Fruit fly (Drosophila melanogaster): Measurements from ENCODE around the gene Rcd-1.

The Rcd-1 gene

DNA sequence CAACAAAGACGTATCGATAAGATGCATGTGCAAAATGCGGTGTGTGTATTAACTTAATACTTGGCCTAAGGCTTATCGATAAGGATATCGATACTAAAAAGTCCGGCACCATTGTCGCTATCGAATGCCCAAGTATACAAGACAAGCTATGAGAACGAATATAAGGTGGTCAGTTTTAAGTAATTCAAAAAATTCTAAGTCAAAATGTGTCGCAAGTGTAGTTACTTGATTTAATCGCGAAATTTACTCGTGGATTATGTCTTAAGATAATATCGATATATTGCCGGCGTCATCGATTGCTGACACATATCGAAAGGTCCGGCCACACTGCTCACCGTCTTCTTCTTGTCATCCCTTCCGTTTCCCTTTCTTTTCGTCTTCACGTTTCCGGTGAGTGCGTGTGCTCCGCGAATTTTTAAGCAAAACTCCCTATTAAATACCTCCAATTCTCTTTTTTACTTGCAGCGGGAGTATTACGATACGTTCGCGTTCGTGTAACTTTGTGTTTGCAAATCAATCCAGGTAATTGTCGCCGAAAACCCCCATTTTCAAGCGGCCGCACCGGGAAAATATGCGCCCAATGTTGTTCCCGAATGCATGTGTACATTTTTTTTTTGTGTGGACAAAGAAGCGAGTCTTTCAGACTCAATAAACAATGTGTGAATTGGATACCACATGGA lies 40.7 kb upstream of the Rcd-1 start, which contains the start of gene RpS10b (continued):
- peak; percentile 94 for TF ChIP-seq CrebB (tag; optimal IDR thresholded peaks at IDR 0.05)
- peak; percentile 47 for TF ChIP-seq luna (GFP tag; optimal IDR thresholded peaks at IDR 0.05)
- peak; percentile 57; the same call in 1 of the 3 replicates for TF ChIP-seq CG7357 (GFP tag; IDR thresholded peaks at IDR 0.05)
- TF ChIP-seq bab2 (GFP tag; optimal IDR thresholded peaks at IDR 0.05), result peak; percentile 68
- TF ChIP-seq Eip74EF (GFP tag; optimal IDR thresholded peaks at IDR 0.05), result peak in 1 of 2 experiments; percentile 87
- TF ChIP-seq Ets65A (GFP tag), result peak; percentile 98
- TF ChIP-seq CG30020 (tag; optimal IDR thresholded peaks at IDR 0.05), result peak; percentile 69
- peak; percentile 78 for TF ChIP-seq Side (GFP tag; optimal IDR thresholded peaks at IDR 0.05)
- TF ChIP-seq run (tag; optimal IDR thresholded peaks at IDR 0.05), result peak; percentile 70
- TF ChIP-seq Bteb2 (GFP tag; optimal IDR thresholded peaks at IDR 0.05), result peak; percentile 85
- peak; percentile 75 for TF ChIP-seq ranshi (GFP tag; IDR thresholded peaks at IDR 0.05)
- TF ChIP-seq CG33213 (GFP tag; optimal IDR thresholded peaks at IDR 0.05), result peak; percentile 87
- TF ChIP-seq pb (GFP tag; optimal IDR thresholded peaks at IDR 0.05), result peak; percentile 93
- peak; percentile 82 for TF ChIP-seq fu2 (GFP tag; optimal IDR thresholded peaks at IDR 0.05)
- TF ChIP-seq aop (GFP tag; IDR thresholded peaks at IDR 0.05), result no peak
- peak; percentile 83 for TF ChIP-seq Atf3 (GFP tag; optimal IDR thresholded peaks at IDR 0.05)
- TF ChIP-seq her (GFP tag; optimal IDR thresholded peaks at IDR 0.05), result peak; percentile 84
- peak; percentile 78 for TF ChIP-seq en (GFP tag; optimal IDR thresholded peaks at IDR 0.05)
- TF ChIP-seq Chrac-16 (GFP tag; optimal IDR thresholded peaks at IDR 0.05), result peak; percentile 68
- TF ChIP-seq tap (tag; optimal IDR thresholded peaks at IDR 0.05), result peak; percentile 60
- TF ChIP-seq CG5953 (GFP tag; IDR thresholded peaks at IDR 0.05), result peak; percentile 74
- TF ChIP-seq CG17912 (GFP tag; optimal IDR thresholded peaks at IDR 0.05), result peak; percentile 95
- TF ChIP-seq HLHmδ (GFP tag; optimal IDR thresholded peaks at IDR 0.05), result peak; percentile 98
- TF ChIP-seq zfh2 (GFP tag; optimal IDR thresholded peaks at IDR 0.05), result peak; percentile 79
- TF ChIP-seq CG12104 (GFP tag; optimal IDR thresholded peaks at IDR 0.05), result peak; percentile 94
- peak; percentile 42 for TF ChIP-seq CG9215 (GFP tag; IDR thresholded peaks at IDR 0.05)
- TF ChIP-seq dm (GFP tag; optimal IDR thresholded peaks at IDR 0.05), result peak; percentile 95
- TF ChIP-seq usp (GFP tag; optimal IDR thresholded peaks at IDR 0.05), result no peak
- peak; percentile 90 for TF ChIP-seq CG13624 (GFP tag; optimal IDR thresholded peaks at IDR 0.05)
- peak; percentile 88 for TF ChIP-seq sug (tag; optimal IDR thresholded peaks at IDR 0.05)
- peak; percentile 70 for TF ChIP-seq E2f1 (GFP tag; IDR thresholded peaks at IDR 0.05)
- peak; percentile 80 for TF ChIP-seq HmgD (GFP tag; optimal IDR thresholded peaks at IDR 0.05)
- peak; percentile 54 for TF ChIP-seq pros (GFP tag; optimal IDR thresholded peaks at IDR 0.05)
- TF ChIP-seq CG31441 (GFP tag; IDR thresholded peaks at IDR 0.05), result peak; percentile 85
- TF ChIP-seq lola (GFP tag; optimal IDR thresholded peaks at IDR 0.05), result peak in 1 of 3 experiments; percentile 70
- peak; percentile 69 for TF ChIP-seq CTCF (GFP tag; optimal IDR thresholded peaks at IDR 0.05)
- TF ChIP-seq CG5180 (GFP tag; optimal IDR thresholded peaks at IDR 0.05), result peak; percentile 84
- TF ChIP-seq ap (GFP tag; IDR thresholded peaks at IDR 0.05), result peak; percentile 71
- TF ChIP-seq odd (GFP tag; optimal IDR thresholded peaks at IDR 0.05), result peak; percentile 97
- TF ChIP-seq CG42726 (GFP tag; IDR thresholded peaks at IDR 0.05; ENCODE audit: partially characterized antibody), result peak; percentile 77
- peak; percentile 23 for TF ChIP-seq chn (GFP tag; optimal IDR thresholded peaks at IDR 0.05)
- peak; percentile 89 for TF ChIP-seq nmo (GFP tag; optimal IDR thresholded peaks at IDR 0.05)
- TF ChIP-seq CG16815 (GFP tag; optimal IDR thresholded peaks at IDR 0.05), result peak; percentile 64
- peak; percentile 92 for TF ChIP-seq CG10209 (GFP tag; optimal IDR thresholded peaks at IDR 0.05)
- peak; percentile 98 for TF ChIP-seq BEAF-32 (GFP tag; optimal IDR thresholded peaks at IDR 0.05)
- TF ChIP-seq CG3995 (GFP tag; optimal IDR thresholded peaks at IDR 0.05), result peak; percentile 77
- TF ChIP-seq ATbp (GFP tag; optimal IDR thresholded peaks at IDR 0.05), result peak; percentile 92
- TF ChIP-seq CG43689 (GFP tag; IDR thresholded peaks at IDR 0.05), result peak; percentile 78
- TF ChIP-seq CG10366 (GFP tag; IDR thresholded peaks at IDR 0.05), result peak; percentile 71
- peak; percentile 29; the same call in 1 of the 2 replicates for TF ChIP-seq CG8765 (GFP tag; IDR thresholded peaks at IDR 0.05)
- TF ChIP-seq CG6689 (GFP tag; IDR thresholded peaks at IDR 0.05), result peak; percentile 70

Data from whole organism, embryonic.